Worm (Caenorhabditis elegans): ENCODE data around the gene str-92.

DNA sequence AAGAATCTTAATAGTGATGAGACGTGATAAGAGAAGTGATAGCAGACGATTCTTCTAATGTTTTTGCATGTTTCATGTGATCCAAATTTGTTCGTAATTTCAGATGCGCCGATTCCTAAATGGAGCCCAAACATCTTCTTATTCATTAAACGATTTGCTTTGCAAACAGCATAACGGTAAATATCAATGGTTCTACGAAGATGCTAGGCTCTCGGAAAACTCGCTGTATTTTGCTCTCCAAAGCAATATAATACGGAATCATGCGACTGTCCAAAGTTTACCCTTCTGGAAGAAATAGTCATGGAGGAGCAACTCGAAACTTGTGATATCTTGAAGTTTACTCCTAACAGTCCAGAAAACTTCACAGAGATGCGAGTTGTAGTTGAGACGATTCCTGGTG is 29.4 kb upstream of the str-92 start, which contains the start of gene W06D12.6:
- TF ChIP-seq nhr-11 (tag; optimal IDR thresholded peaks at IDR 0.05) (no peak), mdl-1 (tag; optimal IDR thresholded peaks at IDR 0.05) (no peak), F13H6.1 (tag; optimal IDR thresholded peaks at IDR 0.05) (no peak), ztf-4 (tag; optimal IDR thresholded peaks at IDR 0.05) (no peak), gmeb-1 (tag; optimal IDR thresholded peaks at IDR 0.05) (no peak), lin-39 (tag; optimal IDR thresholded peaks at IDR 0.05) (no peak), ztf-11 (tag; optimal IDR thresholded peaks at IDR 0.05) (no peak), ceh-16 (tag; optimal IDR thresholded peaks at IDR 0.05) (no peak), lin-11 (tag; optimal IDR thresholded peaks at IDR 0.05) (no peak), unc-62 (GFP tag; optimal IDR thresholded peaks at IDR 0.05) (no peak), elt-3 (tag; optimal IDR thresholded peaks at IDR 0.05) (no peak), lin-13 (GFP tag; optimal IDR thresholded peaks at IDR 0.05) (no peak), C34F6.9 (tag; optimal IDR thresholded peaks at IDR 0.05) (no peak)
